Fruit fly (Drosophila melanogaster) whole organism, embryonic: ENCODE measurements around the gene CG6569.
A peak's percentile ranks its signal among the peaks of the same experiment; 100 is the strongest.

Source experiments
- Adf1 ChIP-seq: fragments of 200-800 bp; sonication (Bioruptor generic); IDR thresholded peaks from 2 replicates; pipeline ENCODE4 v1.3.6; 2022; ENCODE audit warnings: missing biosample characterization, missing genetic modification characterization
- Aef1 ChIP-seq: fragments of 200-800 bp; sonication (Bioruptor generic); IDR thresholded peaks from 3 replicates; pipeline ENCODE4 v1.3.6; 2022; ENCODE audit warnings: missing biosample characterization, missing genetic modification characterization
- Atf6 ChIP-seq: fragments of 200-800 bp; sonication (Bioruptor generic); IDR thresholded peaks from 2 replicates; pipeline ENCODE4 v1.3.6; 2022; ENCODE audit warnings: missing biosample characterization, missing genetic modification characterization
- Bgb ChIP-seq: fragments of 200-800 bp; sonication (Bioruptor generic); IDR thresholded peaks from 2 replicates; pipeline ENCODE4 v1.3.6; 2022; ENCODE audit warnings: missing biosample characterization, missing genetic modification characterization; ENCODE audit not compliant: partially characterized antibody
- CG10274 ChIP-seq: fragments of 200-800 bp; sonication (Bioruptor generic); optimal IDR thresholded peaks from 3 replicates; lab custom pipeline; 2017; ENCODE audit warnings: missing biosample characterization, mild to moderate bottlenecking, missing genetic modification characterization
- CG11695 ChIP-seq: fragments of 200-800 bp; sonication (Bioruptor generic); IDR thresholded peaks from 3 replicates; pipeline ENCODE4 v1.3.6; 2022; ENCODE audit warnings: missing biosample characterization, missing genetic modification characterization
- CG11723 ChIP-seq: fragments of 200-800 bp; sonication (Bioruptor generic); optimal IDR thresholded peaks from 2 replicates; lab custom pipeline; 2017; ENCODE audit warnings: missing biosample characterization, mild to moderate bottlenecking, missing genetic modification characterization
- CG12769 ChIP-seq: fragments of 200-800 bp; sonication (Bioruptor generic); optimal IDR thresholded peaks from 2 replicates; lab custom pipeline; 2019; ENCODE audit warnings: missing biosample characterization, mild to moderate bottlenecking, missing genetic modification characterization, moderate library complexity
- CG14710 ChIP-seq: fragments of 200-800 bp; sonication (Bioruptor generic); optimal IDR thresholded peaks from 3 replicates; lab custom pipeline; 2019; ENCODE audit warnings: missing biosample characterization, mild to moderate bottlenecking, missing genetic modification characterization, moderate library complexity
- CG15479 ChIP-seq: fragments of 200-800 bp; sonication (Bioruptor generic); optimal IDR thresholded peaks from 3 replicates; lab custom pipeline; 2019; ENCODE audit warnings: missing biosample characterization, mild to moderate bottlenecking, missing genetic modification characterization, moderate library complexity
- CG1602 ChIP-seq: fragments of 200-800 bp; sonication (Bioruptor generic); optimal IDR thresholded peaks from 3 replicates; lab custom pipeline; 2016; ENCODE audit warnings: missing biosample characterization, missing genetic modification characterization
- CG2678 ChIP-seq: fragments of 200-800 bp; sonication (Bioruptor generic); optimal IDR thresholded peaks from 3 replicates; lab custom pipeline; 2019; ENCODE audit warnings: missing biosample characterization, mild to moderate bottlenecking, missing genetic modification characterization, moderate library complexity
- CG31224 ChIP-seq: fragments of 200-800 bp; sonication (Bioruptor generic); IDR thresholded peaks from 2 replicates; pipeline ENCODE4 v1.3.6; 2022; ENCODE audit warnings: missing biosample characterization, missing genetic modification characterization
- CG3726 ChIP-seq: fragments of 200-800 bp; sonication (Bioruptor generic); IDR thresholded peaks from 3 replicates; pipeline ENCODE4, ENCODE4 v1.3.6; 2022; ENCODE audit warnings: missing biosample characterization, missing genetic modification characterization
- CG3995 ChIP-seq: fragments of 200-800 bp; sonication (Bioruptor generic); optimal IDR thresholded peaks from 3 replicates; lab custom pipeline; 2016; ENCODE audit warnings: missing biosample characterization, missing genetic modification characterization
- CG4404 ChIP-seq: fragments of 200-800 bp; sonication (Bioruptor generic); IDR thresholded peaks from 2 replicates; pipeline ENCODE4 v1.3.6; 2022; ENCODE audit warnings: missing biosample characterization, missing genetic modification characterization
- CG5180 ChIP-seq: fragments of 200-800 bp; sonication (Bioruptor generic); optimal IDR thresholded peaks from 3 replicates; lab custom pipeline; 2017; ENCODE audit warnings: missing biosample characterization, missing genetic modification characterization, mild to moderate bottlenecking, moderate library complexity, missing genetic modification reagents
- CG6175 ChIP-seq: fragments of 200-800 bp; sonication (Bioruptor generic); IDR thresholded peaks from 3 replicates; pipeline ENCODE4 v1.3.6; 2022; ENCODE audit warnings: missing biosample characterization, missing genetic modification characterization
- CG6813 ChIP-seq: fragments of 200-800 bp; sonication (Bioruptor generic); optimal IDR thresholded peaks from 2 replicates; lab custom pipeline; 2017; ENCODE audit warnings: missing biosample characterization, missing genetic modification characterization, mild to moderate bottlenecking, moderate library complexity, missing genetic modification reagents
- CG7372 ChIP-seq: fragments of 200-800 bp; sonication (Bioruptor generic); IDR thresholded peaks from 2 replicates; pipeline ENCODE4 v1.3.6; 2022; ENCODE audit warnings: missing biosample characterization, missing genetic modification characterization
- CG7556 ChIP-seq: fragments of 200-800 bp; sonication (Bioruptor generic); optimal IDR thresholded peaks from 2 replicates; lab custom pipeline; 2017; ENCODE audit warnings: missing biosample characterization, mild to moderate bottlenecking, missing genetic modification characterization
- CG7839 ChIP-seq: fragments of 200-800 bp; sonication (Bioruptor generic); optimal IDR thresholded peaks from 3 replicates; lab custom pipeline; 2018; ENCODE audit warnings: missing biosample characterization, mild to moderate bottlenecking, missing genetic modification characterization, moderate library complexity
- CG7963 ChIP-seq: fragments of 200-800 bp; sonication (Bioruptor generic); IDR thresholded peaks from 3 replicates; pipeline ENCODE4 v1.3.6; 2022; ENCODE audit warnings: missing biosample characterization, missing genetic modification characterization; ENCODE audit not compliant: partially characterized antibody
- CG7987 ChIP-seq: fragments of 200-800 bp; sonication (Bioruptor generic); optimal IDR thresholded peaks from 2 replicates; lab custom pipeline; 2018; ENCODE audit warnings: missing biosample characterization, mild to moderate bottlenecking, missing genetic modification characterization, moderate library complexity
- CG8290 ChIP-seq, 3 experiments: fragments of 200-800 bp; sonication (Bioruptor generic); optimal IDR thresholded peaks; 2 replicates each; lab custom pipeline; 2016 to 2019; ENCODE audit warnings: missing biosample characterization in 3 of 3, missing genetic modification characterization in 3 of 3, mild to moderate bottlenecking in 2 of 3, moderate library complexity in 1 of 3
- Hmx ChIP-seq: fragments of 200-800 bp; sonication (Bioruptor generic); optimal IDR thresholded peaks from 2 replicates; lab custom pipeline; 2016; ENCODE audit warnings: missing biosample characterization, missing genetic modification characterization
- Hr78 ChIP-seq, 2 experiments: fragments of 200-800 bp in 1 of 2; fragments of >200 bp in 1 of 2; sonication (Bioruptor generic) in 1 of 2; optimal IDR thresholded peaks; 2 replicates each; lab custom pipeline; 2017 to 2019; ENCODE audit warnings: missing biosample characterization in 2 of 2, missing genetic modification characterization in 2 of 2, mild to moderate bottlenecking in 1 of 2, moderate library complexity in 1 of 2
- ac ChIP-seq: fragments of 200-800 bp; sonication (Bioruptor generic); optimal IDR thresholded peaks from 3 replicates; lab custom pipeline; 2017; ENCODE audit warnings: missing biosample characterization, mild to moderate bottlenecking, missing genetic modification characterization
- bigmax ChIP-seq: fragments of 200-800 bp; sonication (Bioruptor generic); optimal IDR thresholded peaks from 2 replicates; lab custom pipeline; 2018; ENCODE audit warnings: missing biosample characterization, mild to moderate bottlenecking, missing genetic modification characterization
- chif ChIP-seq, 2 experiments: fragments of 200-800 bp; sonication (Bioruptor generic); optimal IDR thresholded peaks; 3 replicates each; lab custom pipeline; 2016; ENCODE audit warnings: missing biosample characterization in 2 of 2, missing genetic modification characterization in 2 of 2
- chinmo ChIP-seq: fragments of 200-800 bp; sonication (Bioruptor generic); IDR thresholded peaks from 4 replicates; pipeline ENCODE4 v1.3.6; 2022; ENCODE audit warnings: missing biosample characterization, missing genetic modification characterization; ENCODE audit not compliant: partially characterized antibody
- exex ChIP-seq: fragments of 200-800 bp; sonication (Bioruptor generic); optimal IDR thresholded peaks from 4 replicates; lab custom pipeline; 2018; ENCODE audit warnings: missing biosample characterization, mild to moderate bottlenecking, missing genetic modification characterization, moderate library complexity
- eyg ChIP-seq: fragments of 200-800 bp; sonication (Bioruptor generic); optimal IDR thresholded peaks from 3 replicates; lab custom pipeline; 2016; ENCODE audit warnings: missing biosample characterization, missing genetic modification characterization
- gce ChIP-seq: fragments of 200-800 bp; sonication (Bioruptor generic); IDR thresholded peaks from 3 replicates; pipeline ENCODE4 v1.3.6; 2022; ENCODE audit warnings: missing biosample characterization, missing genetic modification characterization
- grn ChIP-seq: fragments of 200-800 bp; sonication (Bioruptor generic); optimal IDR thresholded peaks from 3 replicates; lab custom pipeline; 2017; ENCODE audit warnings: missing biosample characterization, missing genetic modification characterization
- gro ChIP-seq: fragments of 200-800 bp; sonication (Bioruptor generic); optimal IDR thresholded peaks from 2 replicates; lab custom pipeline; 2016; ENCODE audit warnings: missing biosample characterization, missing genetic modification characterization
- gsb-n ChIP-seq: fragments of 200-800 bp; sonication (Bioruptor generic); optimal IDR thresholded peaks from 3 replicates; lab custom pipeline; 2018; ENCODE audit warnings: missing biosample characterization, mild to moderate bottlenecking, missing genetic modification characterization
- hth ChIP-seq: fragments of >200 bp; optimal IDR thresholded peaks from 2 replicates; lab custom pipeline; 2017; ENCODE audit warnings: inconsistent platforms
- jing ChIP-seq: fragments of 200-800 bp; sonication (Bioruptor generic); optimal IDR thresholded peaks from 2 replicates; lab custom pipeline; 2018; ENCODE audit warnings: missing biosample characterization, mild to moderate bottlenecking, missing genetic modification characterization
- nau ChIP-seq: fragments of 200-800 bp; sonication (Bioruptor generic); optimal IDR thresholded peaks from 3 replicates; lab custom pipeline; 2017; ENCODE audit warnings: missing biosample characterization, mild to moderate bottlenecking, missing genetic modification characterization, missing genetic modification reagents
- pnt ChIP-seq: fragments of 200-800 bp; sonication (Bioruptor generic); optimal IDR thresholded peaks from 3 replicates; lab custom pipeline; 2016; ENCODE audit warnings: missing biosample characterization, missing genetic modification characterization
- pum ChIP-seq: fragments of 200-800 bp; sonication (Bioruptor generic); optimal IDR thresholded peaks from 2 replicates; lab custom pipeline; 2016; ENCODE audit warnings: missing biosample characterization, missing genetic modification characterization
- rib ChIP-seq: fragments of 200-800 bp; sonication (Bioruptor generic); IDR thresholded peaks from 2 replicates; pipeline ENCODE4 v1.3.6; 2022; ENCODE audit warnings: missing biosample characterization, missing genetic modification characterization
- salm ChIP-seq: fragments of 200-800 bp; sonication (Bioruptor generic); optimal IDR thresholded peaks from 2 replicates; lab custom pipeline; 2018; ENCODE audit warnings: missing biosample characterization, mild to moderate bottlenecking, missing genetic modification characterization
- sd ChIP-seq: fragments of 200-800 bp; sonication (Bioruptor generic); optimal IDR thresholded peaks from 3 replicates; lab custom pipeline; 2018; ENCODE audit warnings: missing biosample characterization, mild to moderate bottlenecking, missing genetic modification characterization, moderate library complexity
- sr ChIP-seq: fragments of 200-800 bp; sonication (Bioruptor generic); IDR thresholded peaks from 3 replicates; pipeline ENCODE4 v1.3.6; 2022; ENCODE audit warnings: missing biosample characterization, missing genetic modification characterization
- sug ChIP-seq: fragments of 200-800 bp; optimal IDR thresholded peaks from 2 replicates; lab custom pipeline; 2019; ENCODE audit warnings: missing biosample characterization, mild to moderate bottlenecking, missing genetic modification characterization, moderate library complexity
- tap ChIP-seq: fragments of 200-800 bp; optimal IDR thresholded peaks from 3 replicates; lab custom pipeline; 2019; ENCODE audit warnings: missing biosample characterization, mild to moderate bottlenecking, missing genetic modification characterization, moderate library complexity
- ttk ChIP-seq: fragments of 200-800 bp; sonication (Bioruptor generic); IDR thresholded peaks from 2 replicates; pipeline ENCODE4 v2.1.2; 2022; ENCODE audit warnings: missing biosample characterization, missing genetic modification characterization
- vvl ChIP-seq: fragments of 200-800 bp; sonication (Bioruptor generic); IDR thresholded peaks from 2 replicates; pipeline ENCODE4 v1.3.6; 2022; ENCODE audit warnings: missing biosample characterization, missing genetic modification characterization

The CG6569 gene

DNA sequence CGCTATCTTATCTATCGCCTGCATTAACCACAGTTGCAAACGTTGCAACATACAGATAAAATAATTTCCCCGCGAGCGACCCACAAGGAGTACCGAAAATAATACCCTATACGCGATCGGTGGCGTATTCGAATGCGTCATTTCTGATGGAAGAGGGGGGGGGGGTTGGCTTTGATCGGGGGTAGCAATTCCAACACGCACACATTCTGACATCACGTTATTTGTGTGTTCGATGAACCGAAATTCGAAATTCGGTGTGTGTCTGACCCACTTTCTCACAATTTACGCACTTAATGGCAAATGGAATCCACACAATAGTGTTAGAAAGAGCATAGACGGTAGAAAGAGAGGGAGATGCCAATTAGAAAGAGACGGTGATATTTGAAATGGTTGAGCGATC lies 31.1 kb downstream of the CG6569 start:
- TF ChIP-seq CG6175 (GFP tag; lab: Robert Waterston, UW) (peak; percentile 36; the same call in 1 of the 3 replicates), pnt (GFP tag; lab: Kevin White, UChicago) (no peak), rib (peak; percentile 64; the same call in 1 of the 2 replicates), CG7556 (GFP tag; lab: Kevin White, UChicago) (no peak), grn (peak; percentile 36), CG7372 (no peak), Adf1 (GFP tag; lab: Robert Waterston, UW) (no peak), jing (GFP tag; lab: Kevin White, UChicago) (no peak), salm (no peak), CG11695 (GFP tag; lab: Robert Waterston, UW) (no peak), Hr78 (GFP tag; optimal IDR thresholded peaks at IDR 0.05; lab: Kevin White, UChicago) (peak in 1 of 2 experiments; percentile 59), Atf6 (GFP tag; lab: Robert Waterston, UW) (no peak), CG31224 (GFP tag; lab: Robert Waterston, UW) (no peak), vvl (peak; percentile 39; the same call in 1 of the 2 replicates), CG11723 (GFP tag; lab: Kevin White, UChicago) (no peak), chif (GFP tag; optimal IDR thresholded peaks at IDR 0.05; lab: Kevin White, UChicago) (no peak), sug (tag; lab: Kevin White, UChicago) (peak; percentile 10), CG3995 (GFP tag; lab: Kevin White, UChicago) (no peak), ac (GFP tag; lab: Kevin White, UChicago) (no peak), sd (tag; lab: Kevin White, UChicago) (peak; percentile 94), gro (no peak), CG6813 (GFP tag; lab: Kevin White, UChicago) (no peak), CG5180 (GFP tag; lab: Kevin White, UChicago) (no peak), nau (no peak), exex (tag; lab: Kevin White, UChicago) (no peak), CG15479 (GFP tag; lab: Kevin White, UChicago) (peak; percentile 36), sr (GFP tag; lab: Robert Waterston, UW) (peak; percentile 32; the same call in 1 of the 3 replicates), CG7987 (GFP tag; lab: Kevin White, UChicago) (no peak), Hmx (no peak), chinmo (GFP tag; lab: Robert Waterston, UW) (0 out of 4 replicates have a peak, but pooled peaks have one; percentile 54), eyg (GFP tag; lab: Kevin White, UChicago) (no peak), CG3726 (GFP tag; lab: Robert Waterston, UW) (no peak), CG8290 (GFP tag; optimal IDR thresholded peaks at IDR 0.05; lab: Kevin White, UChicago) (no peak), CG8290 (tag; optimal IDR thresholded peaks at IDR 0.05; lab: Kevin White, UChicago) (peak in 1 of 2 experiments; percentile 65), CG4404 (no peak), ttk (GFP tag; lab: Robert Waterston, UW) (peak; percentile 39; the same call in 1 of the 2 replicates), Aef1 (GFP tag; lab: Robert Waterston, UW) (no peak), CG7963 (no peak), hth (no peak), CG14710 (no peak), Bgb (0 out of 2 replicates have a peak, but pooled peaks have one; percentile 20), CG2678 (tag; lab: Kevin White, UChicago) (no peak), gce (GFP tag; lab: Robert Waterston, UW) (no peak), CG12769 (peak; percentile 63), CG7839 (tag; lab: Kevin White, UChicago) (no peak), tap (no peak), pum (GFP tag; lab: Kevin White, UChicago) (no peak), gsb-n (tag; lab: Kevin White, UChicago) (no peak), bigmax (no peak), CG1602 (no peak), CG10274 (GFP tag; lab: Kevin White, UChicago) (no peak)
